Worm (Caenorhabditis elegans) whole organism, mixed stage, embryonic: ENCODE results near the gene R13A1.10.

Source experiments
- ces-1 ChIP-seq: fragments of 150-350 bp; optimal IDR thresholded peaks from 2 replicates; lab custom pipeline; 2014; ENCODE audit warnings: missing biosample characterization, missing genetic modification reagents, missing genetic modification characterization
- nhr-76 ChIP-seq: sonication (generic microtip); optimal IDR thresholded peaks from 2 replicates; lab custom pipeline; 2017; ENCODE audit warnings: missing biosample characterization, missing genetic modification characterization
- pha-4 ChIP-seq: fragments of 150-350 bp; optimal IDR thresholded peaks from 2 replicates; lab custom pipeline; 2018; ENCODE audit warnings: missing biosample characterization, missing genetic modification reagents, missing genetic modification characterization
- snpc-4 ChIP-seq: fragments of 150-350 bp; optimal IDR thresholded peaks from 2 replicates; lab custom pipeline; 2014; ENCODE audit warnings: missing biosample characterization, missing genetic modification characterization

DNA sequence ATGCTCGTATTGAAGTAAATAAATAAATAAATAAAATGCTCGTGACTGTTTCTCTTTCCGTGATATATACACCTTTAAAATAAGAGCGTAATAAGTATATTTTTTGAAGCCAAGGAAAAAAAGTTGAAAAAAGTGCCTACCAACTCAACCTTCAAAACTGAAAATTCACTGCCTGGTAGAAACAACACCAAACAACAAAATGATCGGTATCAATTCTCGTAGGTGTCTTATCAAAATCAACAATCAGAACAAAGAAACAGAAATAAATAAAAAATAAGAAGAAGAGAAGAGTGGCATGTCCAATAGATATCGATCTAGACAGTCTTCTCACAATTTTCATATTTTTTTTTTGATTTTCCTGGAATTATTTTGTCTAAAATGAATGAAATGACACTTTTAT lies 16.9 kb upstream of the R13A1.10 start, which contains the start of gene afmd-1:
- TF ChIP-seq pha-4 (tag; lab: Kevin White, UChicago) (no peak), snpc-4 (tag; lab: Kevin White, UChicago) (no peak), nhr-76 (tag; lab: Kevin White, UChicago) (no peak), ces-1 (GFP tag; lab: Kevin White, UChicago) (no peak)
